Fruit fly (Drosophila melanogaster) whole organism, embryonic: ENCODE measurements around the gene CG42784.
A peak's percentile ranks its signal among the peaks of the same experiment; 100 is the strongest.

Source experiments
- Ada2b ChIP-seq: fragments of 200-800 bp; sonication (Bioruptor generic); IDR thresholded peaks from 2 replicates; pipeline ENCODE4 v1.3.6; 2022; ENCODE audit warnings: missing biosample characterization, missing genetic modification characterization
- Adf1 ChIP-seq: fragments of 200-800 bp; sonication (Bioruptor generic); IDR thresholded peaks from 2 replicates; pipeline ENCODE4 v1.3.6; 2022; ENCODE audit warnings: missing biosample characterization, missing genetic modification characterization
- CG10209 ChIP-seq: fragments of 200-800 bp; sonication (Bioruptor generic); optimal IDR thresholded peaks from 3 replicates; lab custom pipeline; 2017; ENCODE audit warnings: missing biosample characterization, mild to moderate bottlenecking, missing genetic modification characterization, missing genetic modification reagents
- CG11247 ChIP-seq: fragments of 200-800 bp; sonication (Bioruptor generic); IDR thresholded peaks from 2 replicates; pipeline ENCODE4 v1.3.6; 2022; ENCODE audit warnings: missing biosample characterization, missing genetic modification characterization
- CG11696 ChIP-seq: fragments of 200-800 bp; sonication (Bioruptor generic); IDR thresholded peaks from 2 replicates; pipeline ENCODE4 v1.3.6; 2022; ENCODE audit warnings: missing biosample characterization, missing genetic modification characterization
- CG12769 ChIP-seq: fragments of 200-800 bp; sonication (Bioruptor generic); optimal IDR thresholded peaks from 2 replicates; lab custom pipeline; 2019; ENCODE audit warnings: missing biosample characterization, mild to moderate bottlenecking, missing genetic modification characterization, moderate library complexity
- CG13123 ChIP-seq: fragments of 200-800 bp; sonication (Bioruptor generic); optimal IDR thresholded peaks from 2 replicates; lab custom pipeline; 2016; ENCODE audit warnings: missing biosample characterization, missing genetic modification characterization
- CG14014 ChIP-seq: fragments of 200-800 bp; sonication (Bioruptor generic); IDR thresholded peaks from 2 replicates; pipeline ENCODE4 v1.3.6; 2022; ENCODE audit warnings: missing biosample characterization, missing genetic modification characterization
- CG14710 ChIP-seq: fragments of 200-800 bp; sonication (Bioruptor generic); optimal IDR thresholded peaks from 3 replicates; lab custom pipeline; 2019; ENCODE audit warnings: missing biosample characterization, mild to moderate bottlenecking, missing genetic modification characterization, moderate library complexity
- CG16779 ChIP-seq: fragments of 200-800 bp; sonication (Bioruptor generic); IDR thresholded peaks from 2 replicates; pipeline ENCODE4 v1.3.6; 2022; ENCODE audit warnings: missing biosample characterization, missing genetic modification characterization
- CG16863 ChIP-seq: fragments of 200-800 bp; sonication (Bioruptor generic); optimal IDR thresholded peaks from 3 replicates; lab custom pipeline; 2016; ENCODE audit warnings: missing biosample characterization, missing genetic modification characterization
- CG2129 ChIP-seq: fragments of 200-800 bp; sonication (Bioruptor generic); IDR thresholded peaks from 2 replicates; pipeline ENCODE4 v1.3.6; 2022; ENCODE audit warnings: missing biosample characterization, missing genetic modification characterization; ENCODE audit not compliant: partially characterized antibody
- CG3065 ChIP-seq: fragments of 200-800 bp; sonication (Bioruptor generic); optimal IDR thresholded peaks from 2 replicates; lab custom pipeline; 2016; ENCODE audit warnings: missing biosample characterization, missing genetic modification characterization
- CG31441 ChIP-seq: fragments of 200-800 bp; sonication (Bioruptor generic); IDR thresholded peaks from 2 replicates; pipeline ENCODE4 v1.3.6; 2022; ENCODE audit warnings: missing biosample characterization, missing genetic modification characterization
- CG42726 ChIP-seq: fragments of 200-800 bp; sonication (Bioruptor generic); IDR thresholded peaks from 2 replicates; pipeline ENCODE4 v1.3.6; 2022; ENCODE audit warnings: missing biosample characterization, missing genetic modification characterization; ENCODE audit not compliant: partially characterized antibody
- CG5245 ChIP-seq: fragments of 200-800 bp; sonication (Bioruptor generic); optimal IDR thresholded peaks from 3 replicates; lab custom pipeline; 2016; ENCODE audit warnings: missing biosample characterization, missing genetic modification characterization
- CG6175 ChIP-seq: fragments of 200-800 bp; sonication (Bioruptor generic); IDR thresholded peaks from 3 replicates; pipeline ENCODE4 v1.3.6; 2022; ENCODE audit warnings: missing biosample characterization, missing genetic modification characterization
- CG6654 ChIP-seq: fragments of 200-800 bp; sonication (Bioruptor generic); optimal IDR thresholded peaks from 2 replicates; lab custom pipeline; 2017; ENCODE audit warnings: missing biosample characterization, mild to moderate bottlenecking, missing genetic modification characterization
- Dek ChIP-seq: fragments of 200-800 bp; sonication (Bioruptor generic); optimal IDR thresholded peaks from 3 replicates; lab custom pipeline; 2019; ENCODE audit warnings: missing biosample characterization, mild to moderate bottlenecking, missing genetic modification characterization, moderate library complexity
- Gsc ChIP-seq: fragments of 200-800 bp; sonication (Bioruptor generic); IDR thresholded peaks from 2 replicates; pipeline ENCODE4 v1.3.6; 2022; ENCODE audit warnings: missing biosample characterization, missing genetic modification characterization
- HLH4C ChIP-seq: fragments of 200-800 bp; sonication (Bioruptor generic); IDR thresholded peaks from 3 replicates; pipeline ENCODE4 v1.3.6; 2022; ENCODE audit warnings: missing biosample characterization, missing genetic modification characterization; ENCODE audit not compliant: partially characterized antibody
- HLH54F ChIP-seq: fragments of 200-800 bp; sonication (Bioruptor generic); optimal IDR thresholded peaks from 3 replicates; lab custom pipeline; 2016; ENCODE audit warnings: missing biosample characterization, missing genetic modification characterization
- Mes4 ChIP-seq: fragments of 200-800 bp; sonication (Bioruptor generic); optimal IDR thresholded peaks from 2 replicates; lab custom pipeline; 2016; ENCODE audit warnings: missing biosample characterization, missing genetic modification characterization
- NFAT ChIP-seq: fragments of 200-800 bp; sonication (Bioruptor generic); IDR thresholded peaks from 2 replicates; pipeline ENCODE4 v1.3.6; 2022; ENCODE audit warnings: missing biosample characterization, missing genetic modification characterization
- Nf-YB ChIP-seq: fragments of 200-800 bp; sonication (Bioruptor generic); optimal IDR thresholded peaks from 3 replicates; lab custom pipeline; 2019; ENCODE audit warnings: missing biosample characterization, mild to moderate bottlenecking, missing genetic modification characterization, moderate library complexity
- Nf-YC ChIP-seq: fragments of 200-800 bp; optimal IDR thresholded peaks from 3 replicates; lab custom pipeline; 2019; ENCODE audit warnings: missing biosample characterization, mild to moderate bottlenecking, missing genetic modification characterization, moderate library complexity
- NfI ChIP-seq: fragments of 200-800 bp; sonication (Bioruptor generic); optimal IDR thresholded peaks from 3 replicates; lab custom pipeline; 2018; ENCODE audit warnings: missing biosample characterization, mild to moderate bottlenecking, missing genetic modification characterization, moderate library complexity
- Oli ChIP-seq: fragments of 200-800 bp; sonication (Bioruptor generic); optimal IDR thresholded peaks from 2 replicates; lab custom pipeline; 2018; ENCODE audit warnings: missing biosample characterization, mild to moderate bottlenecking, missing genetic modification characterization, moderate library complexity
- Opbp ChIP-seq: fragments of 200-800 bp; sonication (Bioruptor generic); IDR thresholded peaks from 3 replicates; pipeline ENCODE4 v1.3.6; 2022; ENCODE audit warnings: missing biosample characterization, missing genetic modification characterization; ENCODE audit not compliant: partially characterized antibody
- Usf ChIP-seq: fragments of 200-800 bp; sonication (Bioruptor generic); optimal IDR thresholded peaks from 2 replicates; lab custom pipeline; 2017; ENCODE audit warnings: missing genotype, missing biosample characterization, missing genetic modification characterization
- YL-1 ChIP-seq: fragments of 200-800 bp; sonication (Bioruptor generic); optimal IDR thresholded peaks from 3 replicates; lab custom pipeline; 2017; ENCODE audit warnings: missing biosample characterization, mild to moderate bottlenecking, missing genetic modification characterization
- bigmax ChIP-seq: fragments of 200-800 bp; sonication (Bioruptor generic); optimal IDR thresholded peaks from 2 replicates; lab custom pipeline; 2018; ENCODE audit warnings: missing biosample characterization, mild to moderate bottlenecking, missing genetic modification characterization
- cad ChIP-seq: fragments of >200 bp; optimal IDR thresholded peaks from 2 replicates; lab custom pipeline; 2017; ENCODE audit warnings: missing biosample characterization, missing genetic modification characterization
- caup ChIP-seq: fragments of 200-800 bp; sonication (Bioruptor generic); optimal IDR thresholded peaks from 3 replicates; lab custom pipeline; 2017; ENCODE audit warnings: missing biosample characterization, mild to moderate bottlenecking, missing genetic modification characterization, moderate library complexity; ENCODE audit not compliant: severe bottlenecking
- chm ChIP-seq: fragments of 200-800 bp; sonication (Bioruptor generic); IDR thresholded peaks from 2 replicates; pipeline ENCODE4 v1.3.6; 2022; ENCODE audit warnings: missing biosample characterization, missing genetic modification characterization
- corto ChIP-seq: fragments of 200-800 bp; sonication (Bioruptor generic); optimal IDR thresholded peaks from 2 replicates; lab custom pipeline; 2016; ENCODE audit warnings: missing biosample characterization, mild to moderate bottlenecking, missing genetic modification characterization, moderate library complexity
- croc ChIP-seq: fragments of 200-800 bp; sonication (Bioruptor generic); conservative IDR thresholded peaks from 3 replicates; pipeline ENCODE4 v1.3.6; 2022; ENCODE audit warnings: missing biosample characterization, missing genetic modification characterization
- crol ChIP-seq: fragments of 200-800 bp; sonication (Bioruptor generic); IDR thresholded peaks from 2 replicates; pipeline ENCODE4 v1.3.6; 2022; ENCODE audit warnings: missing biosample characterization, missing genetic modification characterization
- fu2 ChIP-seq: fragments of 200-800 bp; sonication (Bioruptor generic); optimal IDR thresholded peaks from 2 replicates; lab custom pipeline; 2016; ENCODE audit warnings: missing biosample characterization, missing genetic modification characterization
- gem ChIP-seq: fragments of 200-800 bp; sonication (Bioruptor generic); optimal IDR thresholded peaks from 2 replicates; lab custom pipeline; 2019; ENCODE audit warnings: missing biosample characterization, mild to moderate bottlenecking, missing genetic modification characterization, moderate library complexity
- peb ChIP-seq: fragments of 200-800 bp; sonication (Bioruptor generic); IDR thresholded peaks from 2 replicates; pipeline ENCODE4 v1.3.6; 2022; ENCODE audit warnings: missing biosample characterization, missing genetic modification characterization
- slp2 ChIP-seq: fragments of 200-800 bp; sonication (Bioruptor generic); optimal IDR thresholded peaks from 2 replicates; lab custom pipeline; 2016; ENCODE audit warnings: missing biosample characterization, missing genetic modification characterization
- sug ChIP-seq: fragments of 200-800 bp; optimal IDR thresholded peaks from 2 replicates; lab custom pipeline; 2019; ENCODE audit warnings: missing biosample characterization, mild to moderate bottlenecking, missing genetic modification characterization, moderate library complexity
- tgo ChIP-seq: fragments of 200-800 bp; sonication (Bioruptor generic); IDR thresholded peaks from 3 replicates; pipeline ENCODE4 v1.3.6; 2022; ENCODE audit warnings: missing biosample characterization, missing genetic modification characterization
- tll ChIP-seq, 2 experiments: fragments of 200-800 bp in 1 of 2; fragments of >200 bp in 1 of 2; sonication (Bioruptor generic) in 1 of 2; optimal IDR thresholded peaks; 2 replicates each; lab custom pipeline; 2017 to 2019; ENCODE audit warnings: missing biosample characterization in 2 of 2, missing genetic modification characterization in 2 of 2, mild to moderate bottlenecking in 1 of 2, moderate library complexity in 1 of 2
- toy ChIP-seq: fragments of 200-800 bp; sonication (Bioruptor generic); IDR thresholded peaks from 2 replicates; pipeline ENCODE4 v1.3.6; 2022; ENCODE audit warnings: missing biosample characterization, missing genetic modification characterization
- zen2 ChIP-seq: fragments of 200-800 bp; sonication (Bioruptor generic); IDR thresholded peaks from 3 replicates; pipeline ENCODE4 v1.3.6; 2022; ENCODE audit warnings: missing biosample characterization, missing genetic modification characterization; ENCODE audit not compliant: partially characterized antibody

CG42784 gene

dm6 chr2L:13513331-13514261 is 98.4 kb downstream of the CG42784 start (continued):
- TF ChIP-seq caup (peak; percentile 30), CG13123 (GFP tag; lab: Kevin White, UChicago) (peak; percentile 14), peb (GFP tag; lab: Robert Waterston, UW) (no peak), Nf-YC (tag; lab: Kevin White, UChicago) (peak; percentile 43), HLH4C (GFP tag; lab: Robert Waterston, UW) (0 out of 3 replicates have a peak, but pooled peaks have one; percentile 44), croc (0 out of 3 replicates have a peak, but pooled peaks have one; percentile 19), CG11247 (GFP tag; lab: Robert Waterston, UW) (peak; percentile 72; the same call in 1 of the 2 replicates), chm (GFP tag; lab: Robert Waterston, UW) (no peak; the same call in none of the 2 replicates), cad (GFP tag; lab: Kevin White, UChicago) (no peak), CG31441 (GFP tag; lab: Robert Waterston, UW) (peak; percentile 65), Usf (peak; percentile 16), toy (0 out of 2 replicates have a peak, but pooled peaks have one; percentile 25), CG11696 (peak; percentile 51; the same call in 1 of the 2 replicates), zen2 (GFP tag; lab: Robert Waterston, UW) (peak; percentile 77), corto (GFP tag; lab: Kevin White, UChicago) (no peak), crol (GFP tag; lab: Robert Waterston, UW) (no peak), Nf-YB (GFP tag; lab: Kevin White, UChicago) (no peak), CG14014 (GFP tag; lab: Robert Waterston, UW) (peak; percentile 65), CG2129 (GFP tag; lab: Robert Waterston, UW) (no peak), tgo (GFP tag; lab: Robert Waterston, UW) (peak; percentile 63; the same call in 2 of the 3 replicates), NFAT (GFP tag; lab: Robert Waterston, UW) (peak; percentile 77), Gsc (GFP tag; lab: Robert Waterston, UW) (peak; percentile 41), CG6175 (GFP tag; lab: Robert Waterston, UW) (no peak; the same call in 2 of the 3 replicates), CG12769 (tag; lab: Kevin White, UChicago) (peak; percentile 64), Adf1 (GFP tag; lab: Robert Waterston, UW) (peak; percentile 58), sug (tag; lab: Kevin White, UChicago) (peak; percentile 28), fu2 (peak; percentile 47), CG6654 (GFP tag; lab: Kevin White, UChicago) (peak; percentile 25), gem (tag; lab: Kevin White, UChicago) (peak; percentile 69), Ada2b (GFP tag; lab: Robert Waterston, UW) (peak; percentile 69; the same call in 1 of the 2 replicates), YL-1 (no peak), slp2 (GFP tag; lab: Kevin White, UChicago) (peak; percentile 37), Dek (no peak), tll (GFP tag; optimal IDR thresholded peaks at IDR 0.05; lab: Kevin White, UChicago) (no peak), HLH54F (peak; percentile 71), CG3065 (no peak), CG16779 (GFP tag; lab: Robert Waterston, UW) (no peak), CG16863 (peak; percentile 69), NfI (GFP tag; lab: Kevin White, UChicago) (peak; percentile 63), CG5245 (peak; percentile 44), bigmax (no peak), Oli (tag; lab: Kevin White, UChicago) (peak; percentile 53), Opbp (GFP tag; lab: Robert Waterston, UW) (no peak), CG42726 (GFP tag; lab: Robert Waterston, UW) (no peak), Mes4 (peak; percentile 23), CG10209 (GFP tag; lab: Kevin White, UChicago) (peak; percentile 56), CG14710 (peak; percentile 31)
